Fruit fly (Drosophila melanogaster) whole organism, embryonic: ENCODE data around the gene ca.

Experiments used
- Atf3 ChIP-seq: fragments of 200-800 bp; sonication (Bioruptor generic); optimal IDR thresholded peaks from 3 replicates; lab custom pipeline; 2016; ENCODE audit warnings: missing biosample characterization, missing genetic modification characterization
- BtbVII ChIP-seq: fragments of 200-800 bp; sonication (Bioruptor generic); optimal IDR thresholded peaks from 3 replicates; lab custom pipeline; 2017; ENCODE audit warnings: missing biosample characterization, mild to moderate bottlenecking, missing genetic modification characterization
- Bteb2 ChIP-seq: fragments of 200-800 bp; sonication (Bioruptor generic); optimal IDR thresholded peaks from 2 replicates; lab custom pipeline; 2016; ENCODE audit warnings: missing biosample characterization, missing genetic modification characterization
- CG11398 ChIP-seq: fragments of 200-800 bp; sonication (Bioruptor generic); optimal IDR thresholded peaks from 2 replicates; lab custom pipeline; 2016; ENCODE audit warnings: missing biosample characterization, missing genetic modification characterization
- CG12071 ChIP-seq: fragments of 200-800 bp; sonication (Bioruptor generic); optimal IDR thresholded peaks from 3 replicates; lab custom pipeline; 2018; ENCODE audit warnings: missing biosample characterization, mild to moderate bottlenecking, missing genetic modification characterization
- CG12769 ChIP-seq: fragments of 200-800 bp; sonication (Bioruptor generic); optimal IDR thresholded peaks from 2 replicates; lab custom pipeline; 2019; ENCODE audit warnings: missing biosample characterization, mild to moderate bottlenecking, missing genetic modification characterization, moderate library complexity
- CG1647 ChIP-seq: fragments of 200-800 bp; sonication (Bioruptor generic); optimal IDR thresholded peaks from 3 replicates; lab custom pipeline; 2016; ENCODE audit warnings: missing biosample characterization, missing genetic modification characterization
- CG17385 ChIP-seq: fragments of 200-800 bp; sonication (Bioruptor generic); optimal IDR thresholded peaks from 3 replicates; lab custom pipeline; 2018; ENCODE audit warnings: missing biosample characterization, mild to moderate bottlenecking, missing genetic modification characterization
- CG2116 ChIP-seq: fragments of 200-800 bp; sonication (Bioruptor generic); optimal IDR thresholded peaks from 3 replicates; lab custom pipeline; 2018; ENCODE audit warnings: missing biosample characterization, mild to moderate bottlenecking, missing genetic modification characterization
- CG2120 ChIP-seq: fragments of 200-800 bp; sonication (Bioruptor generic); optimal IDR thresholded peaks from 3 replicates; lab custom pipeline; 2016; ENCODE audit warnings: missing biosample characterization, missing genetic modification characterization
- CG30403 ChIP-seq: fragments of 200-800 bp; sonication (Bioruptor generic); optimal IDR thresholded peaks from 3 replicates; lab custom pipeline; 2016; ENCODE audit warnings: missing biosample characterization, missing genetic modification characterization
- CG32532 ChIP-seq: fragments of 200-800 bp; sonication (Bioruptor generic); IDR thresholded peaks from 2 replicates; pipeline ENCODE4 v1.3.6; 2022; ENCODE audit warnings: missing biosample characterization, missing genetic modification characterization
- CG34422 ChIP-seq: fragments of 200-800 bp; sonication (Bioruptor generic); IDR thresholded peaks from 3 replicates; pipeline ENCODE4 v1.3.6; 2022; ENCODE audit warnings: missing biosample characterization, missing genetic modification characterization
- CG3838 ChIP-seq: fragments of 200-800 bp; sonication (Bioruptor generic); optimal IDR thresholded peaks from 3 replicates; lab custom pipeline; 2016; ENCODE audit warnings: missing biosample characterization, missing genetic modification characterization
- CG4360 ChIP-seq: fragments of 200-800 bp; sonication (Bioruptor generic); IDR thresholded peaks from 2 replicates; pipeline ENCODE4 v1.3.6; 2022; ENCODE audit warnings: missing biosample characterization, missing genetic modification characterization
- CG5245 ChIP-seq: fragments of 200-800 bp; sonication (Bioruptor generic); optimal IDR thresholded peaks from 3 replicates; lab custom pipeline; 2016; ENCODE audit warnings: missing biosample characterization, missing genetic modification characterization
- CG7745 ChIP-seq: fragments of 200-800 bp; sonication (Bioruptor generic); optimal IDR thresholded peaks from 2 replicates; lab custom pipeline; 2018; ENCODE audit warnings: missing biosample characterization, mild to moderate bottlenecking, missing genetic modification characterization, moderate library complexity
- CG7928 ChIP-seq: fragments of 200-800 bp; sonication (Bioruptor generic); optimal IDR thresholded peaks from 2 replicates; lab custom pipeline; 2017; ENCODE audit warnings: missing biosample characterization, mild to moderate bottlenecking, missing genetic modification characterization
- CG8290 ChIP-seq, 3 experiments: fragments of 200-800 bp; sonication (Bioruptor generic); optimal IDR thresholded peaks; 2 replicates each; lab custom pipeline; 2016 to 2019; ENCODE audit warnings: missing biosample characterization in 3 of 3, missing genetic modification characterization in 3 of 3, mild to moderate bottlenecking in 2 of 3, moderate library complexity in 1 of 3
- CG8765 ChIP-seq: fragments of 200-800 bp; sonication (Bioruptor generic); IDR thresholded peaks from 2 replicates; pipeline ENCODE4 v1.3.6; 2022; ENCODE audit warnings: missing biosample characterization, missing genetic modification characterization
- Elba2 ChIP-seq: fragments of 200-800 bp; sonication (Bioruptor generic); optimal IDR thresholded peaks from 3 replicates; lab custom pipeline; 2016; ENCODE audit warnings: missing biosample characterization, missing genetic modification characterization
- Ets65A ChIP-seq: fragments of 200-800 bp; sonication (Bioruptor generic); peaks from one replicate; lab custom pipeline; 2016; ENCODE audit warnings: missing biosample characterization, missing genetic modification characterization
- HmgD ChIP-seq: fragments of 200-800 bp; sonication (Bioruptor generic); optimal IDR thresholded peaks from 3 replicates; lab custom pipeline; 2016; ENCODE audit warnings: missing biosample characterization, missing genetic modification characterization
- NC2α ChIP-seq: fragments of 200-800 bp; sonication (Bioruptor generic); optimal IDR thresholded peaks from 2 replicates; lab custom pipeline; 2016; ENCODE audit warnings: missing biosample characterization, missing genetic modification characterization
- Nf-YB ChIP-seq: fragments of 200-800 bp; sonication (Bioruptor generic); optimal IDR thresholded peaks from 3 replicates; lab custom pipeline; 2019; ENCODE audit warnings: missing biosample characterization, mild to moderate bottlenecking, missing genetic modification characterization, moderate library complexity
- PHDP ChIP-seq: fragments of 200-800 bp; sonication (Bioruptor generic); optimal IDR thresholded peaks from 3 replicates; lab custom pipeline; 2018; ENCODE audit warnings: missing biosample characterization, mild to moderate bottlenecking, missing genetic modification characterization, moderate library complexity
- Trl ChIP-seq, 3 experiments: fragments of >200 bp in 2 of 3; fragments of 200-800 bp in 1 of 3; sonication (Bioruptor generic) in 1 of 3; optimal IDR thresholded peaks; 2 replicates in 1 of 3; 3 replicates in 2 of 3; lab custom pipeline; 2016 to 2017; ENCODE audit warnings: missing biosample characterization in 1 of 3, missing genetic modification characterization in 1 of 3
- bab2 ChIP-seq: fragments of 200-800 bp; sonication (Bioruptor generic); optimal IDR thresholded peaks from 2 replicates; lab custom pipeline; 2016; ENCODE audit warnings: missing biosample characterization, missing genetic modification characterization
- bsh ChIP-seq, 2 experiments: fragments of 200-800 bp; sonication (Bioruptor generic); optimal IDR thresholded peaks; 2 replicates each; lab custom pipeline; 2017 to 2018; ENCODE audit warnings: mild to moderate bottlenecking in 2 of 2, missing biosample characterization in 2 of 2, missing genetic modification characterization in 2 of 2, moderate library complexity in 1 of 2
- cato ChIP-seq: fragments of 200-800 bp; sonication (Bioruptor generic); optimal IDR thresholded peaks from 2 replicates; lab custom pipeline; 2016; ENCODE audit warnings: missing biosample characterization, missing genetic modification characterization, borderline replicate concordance
- chm ChIP-seq: fragments of 200-800 bp; sonication (Bioruptor generic); IDR thresholded peaks from 2 replicates; pipeline ENCODE4 v1.3.6; 2022; ENCODE audit warnings: missing biosample characterization, missing genetic modification characterization
- dpn ChIP-seq, 2 experiments: fragments of 200-800 bp; sonication (Bioruptor generic); optimal IDR thresholded peaks; 3 replicates each; lab custom pipeline; 2016; ENCODE audit warnings: missing biosample characterization in 2 of 2, missing genetic modification characterization in 2 of 2
- gem ChIP-seq: fragments of 200-800 bp; sonication (Bioruptor generic); optimal IDR thresholded peaks from 2 replicates; lab custom pipeline; 2019; ENCODE audit warnings: missing biosample characterization, mild to moderate bottlenecking, missing genetic modification characterization, moderate library complexity
- insv ChIP-seq, 2 experiments: fragments of 200-800 bp; sonication (Bioruptor generic); optimal IDR thresholded peaks; 3 replicates each; lab custom pipeline; 2016 to 2018; ENCODE audit warnings: missing biosample characterization in 2 of 2, missing genetic modification characterization in 2 of 2
- kni ChIP-seq: fragments of 200-800 bp; sonication (Bioruptor generic); optimal IDR thresholded peaks from 3 replicates; lab custom pipeline; 2017; ENCODE audit warnings: mild to moderate bottlenecking, missing biosample characterization, missing genetic modification reagents, missing genetic modification characterization
- lbe ChIP-seq: fragments of 200-800 bp; sonication (Bioruptor generic); optimal IDR thresholded peaks from 2 replicates; lab custom pipeline; 2016; ENCODE audit warnings: missing biosample characterization, mild to moderate bottlenecking, missing genetic modification characterization
- lola ChIP-seq, 3 experiments: fragments of >200 bp in 2 of 3; fragments of 200-800 bp in 1 of 3; sonication (Bioruptor generic) in 1 of 3; optimal IDR thresholded peaks; 2 replicates each; lab custom pipeline; 2017 to 2019; ENCODE audit warnings: missing biosample characterization in 3 of 3, missing genetic modification characterization in 3 of 3, mild to moderate bottlenecking in 1 of 3, moderate library complexity in 1 of 3
- mirr ChIP-seq: fragments of 200-800 bp; sonication (Bioruptor generic); optimal IDR thresholded peaks from 3 replicates; lab custom pipeline; 2018; ENCODE audit warnings: missing biosample characterization, mild to moderate bottlenecking, missing genetic modification characterization
- pum ChIP-seq: fragments of 200-800 bp; sonication (Bioruptor generic); optimal IDR thresholded peaks from 2 replicates; lab custom pipeline; 2016; ENCODE audit warnings: missing biosample characterization, missing genetic modification characterization
- pzg ChIP-seq: fragments of 200-800 bp; sonication (Bioruptor generic); optimal IDR thresholded peaks from 3 replicates; lab custom pipeline; 2018; ENCODE audit warnings: missing biosample characterization, mild to moderate bottlenecking, missing genetic modification characterization, moderate library complexity
- sens ChIP-seq: fragments of 200-800 bp; sonication (Bioruptor generic); peaks from one replicate; lab custom pipeline; 2016; ENCODE audit warnings: missing biosample characterization, missing genetic modification characterization
- sens-2 ChIP-seq: fragments of 200-800 bp; sonication (Bioruptor generic); IDR thresholded peaks from 2 replicates; pipeline ENCODE4 v1.3.6; 2022; ENCODE audit warnings: missing biosample characterization, missing genetic modification characterization
- sna ChIP-seq: fragments of 200-800 bp; sonication (Bioruptor generic); IDR thresholded peaks from 2 replicates; pipeline ENCODE4 v1.3.6; 2022; ENCODE audit warnings: missing biosample characterization, missing genetic modification characterization; ENCODE audit not compliant: partially characterized antibody
- sqz ChIP-seq: fragments of 200-800 bp; sonication (Bioruptor generic); optimal IDR thresholded peaks from 3 replicates; lab custom pipeline; 2018; ENCODE audit warnings: missing biosample characterization, mild to moderate bottlenecking, missing genetic modification characterization
- tgo ChIP-seq: fragments of 200-800 bp; sonication (Bioruptor generic); IDR thresholded peaks from 3 replicates; pipeline ENCODE4 v1.3.6; 2022; ENCODE audit warnings: missing biosample characterization, missing genetic modification characterization
- tna ChIP-seq: fragments of 200-800 bp; sonication (Bioruptor generic); IDR thresholded peaks from 2 replicates; pipeline ENCODE4 v1.3.6; 2022; ENCODE audit warnings: missing biosample characterization, missing genetic modification characterization; ENCODE audit not compliant: partially characterized antibody
- unc-4 ChIP-seq: fragments of 200-800 bp; sonication (Bioruptor generic); IDR thresholded peaks from 2 replicates; pipeline ENCODE4 v1.3.6; 2022; ENCODE audit warnings: missing biosample characterization, missing genetic modification characterization; ENCODE audit not compliant: partially characterized antibody
- unpg ChIP-seq: fragments of 200-800 bp; sonication (Bioruptor generic); optimal IDR thresholded peaks from 3 replicates; lab custom pipeline; 2018; ENCODE audit warnings: missing biosample characterization, mild to moderate bottlenecking, missing genetic modification characterization, moderate library complexity

The ca gene

DNA sequence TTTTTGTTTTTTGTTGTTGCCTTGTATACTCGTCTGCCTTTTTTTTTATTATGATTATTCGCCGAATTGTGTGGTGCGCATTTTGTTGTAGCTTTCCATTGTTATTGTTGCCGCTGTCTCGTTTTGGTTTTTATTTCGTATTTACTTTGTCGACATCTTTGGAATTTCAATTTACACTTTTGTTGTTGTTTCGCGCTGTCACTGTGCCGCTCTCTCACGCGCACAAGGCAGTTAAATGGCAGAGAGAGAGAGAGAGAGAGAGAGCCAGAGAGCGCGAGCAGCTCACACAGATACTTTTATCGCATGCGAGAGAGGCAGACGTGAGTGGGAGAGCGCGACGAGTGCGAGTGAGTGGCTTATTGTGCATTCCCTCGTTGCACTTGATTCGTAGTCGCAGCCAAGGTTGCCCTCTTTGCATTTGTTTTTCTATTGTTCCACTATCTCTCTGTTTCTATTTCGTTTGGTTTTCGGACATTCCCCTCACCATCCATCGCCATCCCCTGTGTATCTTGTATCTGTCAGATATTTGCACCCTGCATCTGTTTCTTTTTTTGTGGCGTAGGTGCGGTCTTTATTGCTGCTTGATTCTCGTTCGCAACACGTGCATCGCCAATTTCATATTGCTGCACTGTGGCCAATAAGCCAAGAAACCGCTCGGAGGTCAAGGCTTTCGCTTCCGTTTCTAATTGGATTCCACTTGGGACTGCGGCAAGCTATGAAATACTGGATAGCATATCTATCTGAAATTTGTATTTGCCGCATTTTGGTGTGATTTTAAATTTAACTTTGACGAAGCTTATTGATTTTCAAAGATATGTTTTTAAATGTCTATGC lies 32.0 kb upstream of the ca start (continued):
- TF ChIP-seq chm (GFP tag; lab: Robert Waterston, UW) = peak; percentile 65
- no peak for TF ChIP-seq sens-2 (GFP tag; lab: Robert Waterston, UW)
- no peak for TF ChIP-seq Nf-YB (GFP tag; lab: Kevin White, UChicago)
- peak; percentile 100 for TF ChIP-seq Trl (optimal IDR thresholded peaks at IDR 0.05; lab: Kevin White, UChicago)
- TF ChIP-seq Trl (GFP tag; optimal IDR thresholded peaks at IDR 0.05; lab: Kevin White, UChicago) = peak; percentile 65
- no peak for TF ChIP-seq HmgD (GFP tag; lab: Kevin White, UChicago)
- TF ChIP-seq sqz (GFP tag; lab: Kevin White, UChicago) = peak; percentile 54
- peak; percentile 44 to 91 for TF ChIP-seq insv (GFP tag; optimal IDR thresholded peaks at IDR 0.05; lab: Kevin White, UChicago)
- TF ChIP-seq lbe = peak; percentile 84
- no peak for TF ChIP-seq lola (GFP tag; optimal IDR thresholded peaks at IDR 0.05; lab: Kevin White, UChicago)
- no peak for TF ChIP-seq CG5245 (GFP tag; lab: Kevin White, UChicago)
- no peak for TF ChIP-seq CG2120 (GFP tag; lab: Kevin White, UChicago)
- no peak for TF ChIP-seq CG8290 (GFP tag; optimal IDR thresholded peaks at IDR 0.05; lab: Kevin White, UChicago)
- peak in 1 of 2 experiments; percentile 21 for TF ChIP-seq CG8290 (tag; optimal IDR thresholded peaks at IDR 0.05; lab: Kevin White, UChicago)
- TF ChIP-seq CG30403 (GFP tag; lab: Kevin White, UChicago) = no peak
- TF ChIP-seq BtbVII (GFP tag; lab: Kevin White, UChicago) = peak; percentile 26
- TF ChIP-seq PHDP (tag; lab: Kevin White, UChicago) = peak; percentile 4
- no peak for TF ChIP-seq CG12769 (tag; lab: Kevin White, UChicago)
- TF ChIP-seq bsh (GFP tag; optimal IDR thresholded peaks at IDR 0.05; lab: Kevin White, UChicago) = peak in 1 of 2 experiments; percentile 9
- TF ChIP-seq CG2116 (GFP tag; lab: Kevin White, UChicago) = no peak
- TF ChIP-seq mirr = peak; percentile 47
- no peak for TF ChIP-seq CG34422 (GFP tag; lab: Robert Waterston, UW)
- TF ChIP-seq CG4360 (GFP tag; lab: Robert Waterston, UW) = peak; percentile 91
- TF ChIP-seq CG7928 (GFP tag; lab: Kevin White, UChicago) = no peak
- no peak for TF ChIP-seq NC2α (GFP tag; lab: Kevin White, UChicago)
- no peak for TF ChIP-seq CG11398 (GFP tag; lab: Kevin White, UChicago)
- TF ChIP-seq gem = no peak
- no peak for TF ChIP-seq pum (GFP tag; lab: Kevin White, UChicago)
- no peak for TF ChIP-seq Ets65A (GFP tag; lab: Kevin White, UChicago)
- no peak for TF ChIP-seq CG1647 (GFP tag; lab: Kevin White, UChicago)
- no peak for TF ChIP-seq CG8765 (GFP tag; lab: Robert Waterston, UW)
- no peak for TF ChIP-seq dpn (GFP tag; optimal IDR thresholded peaks at IDR 0.05; lab: Kevin White, UChicago)
- TF ChIP-seq CG12071 (GFP tag; lab: Kevin White, UChicago) = peak; percentile 29
- TF ChIP-seq pzg = no peak
- peak; percentile 56 for TF ChIP-seq unc-4 (GFP tag; lab: Robert Waterston, UW)
- peak; percentile 46 for TF ChIP-seq kni (GFP tag; lab: Kevin White, UChicago)
- TF ChIP-seq sens (GFP tag; lab: Kevin White, UChicago) = peak; percentile 31
- TF ChIP-seq bab2 (GFP tag; lab: Kevin White, UChicago) = no peak
- peak; percentile 91 for TF ChIP-seq Elba2 (GFP tag; lab: Kevin White, UChicago)
- no peak for TF ChIP-seq Atf3
- peak; percentile 45 for TF ChIP-seq CG17385 (GFP tag; lab: Kevin White, UChicago)
- TF ChIP-seq tna = peak; percentile 49; the same call in 1 of the 2 replicates
- no peak for TF ChIP-seq CG3838
- no peak for TF ChIP-seq Bteb2
- peak; percentile 53; the same call in 1 of the 2 replicates for TF ChIP-seq CG32532 (GFP tag; lab: Robert Waterston, UW)
- peak; percentile 30 for TF ChIP-seq unpg (GFP tag; lab: Kevin White, UChicago)
- TF ChIP-seq tgo (GFP tag; lab: Robert Waterston, UW) = no peak
- TF ChIP-seq sna (GFP tag; lab: Robert Waterston, UW) = 0 out of 2 replicates have a peak, but pooled peaks have one; percentile 47
- peak; percentile 8 for TF ChIP-seq CG7745 (tag; lab: Kevin White, UChicago)
- no peak for TF ChIP-seq cato
